Fruit fly (Drosophila melanogaster): Measurements from ENCODE around the gene CG45072.
A peak's percentile ranks its signal among the peaks of the same experiment; 100 is the strongest.

The CG45072 gene

dm6 chr3R:30110959-30111358, 12.1 kb downstream of the CG45072 start:
- TF ChIP-seq CG8159 (tag; optimal IDR thresholded peaks at IDR 0.05) = no peak
- TF ChIP-seq Ets98B (GFP tag; IDR thresholded peaks at IDR 0.05) = no peak
- TF ChIP-seq CG17806 (tag; optimal IDR thresholded peaks at IDR 0.05) = no peak
- TF ChIP-seq EcR (GFP tag; optimal IDR thresholded peaks at IDR 0.05) = no peak
- TF ChIP-seq Pif1A (GFP tag; optimal IDR thresholded peaks at IDR 0.05) = no peak
- no peak for TF ChIP-seq CG4496 (GFP tag; IDR thresholded peaks at IDR 0.05)
- TF ChIP-seq CG14655 (GFP tag; optimal IDR thresholded peaks at IDR 0.05) = no peak
- TF ChIP-seq D1 (tag; optimal IDR thresholded peaks at IDR 0.05) = no peak
- TF ChIP-seq CG32121 (GFP tag; IDR thresholded peaks at IDR 0.05) = no peak
- no peak for TF ChIP-seq CG34367 (tag; optimal IDR thresholded peaks at IDR 0.05)
- TF ChIP-seq CG13204 (GFP tag; optimal IDR thresholded peaks at IDR 0.05) = no peak
- TF ChIP-seq fd96Ca (GFP tag; IDR thresholded peaks at IDR 0.05) = no peak
- TF ChIP-seq CG8301 (tag; optimal IDR thresholded peaks at IDR 0.05) = no peak
- no peak for TF ChIP-seq rn (GFP tag; IDR thresholded peaks at IDR 0.05)
- no peak for TF ChIP-seq gl (tag; optimal IDR thresholded peaks at IDR 0.05)

- no peak for TF ChIP-seq D1 (tag; optimal IDR thresholded peaks at IDR 0.05)
- TF ChIP-seq Pif1B (GFP tag; optimal IDR thresholded peaks at IDR 0.05) = no peak
- no peak for TF ChIP-seq fd96Ca (GFP tag; IDR thresholded peaks at IDR 0.05)
- TF ChIP-seq gl (tag; optimal IDR thresholded peaks at IDR 0.05) = no peak
- no peak for TF ChIP-seq Pif1A (GFP tag; optimal IDR thresholded peaks at IDR 0.05)
- TF ChIP-seq CG12605 (GFP tag; IDR thresholded peaks at IDR 0.05) = no peak
- TF ChIP-seq CG10348 (GFP tag; IDR thresholded peaks at IDR 0.05) = no peak
- TF ChIP-seq CG14655 (GFP tag; optimal IDR thresholded peaks at IDR 0.05) = no peak
- TF ChIP-seq EcR (GFP tag; optimal IDR thresholded peaks at IDR 0.05) = no peak
- TF ChIP-seq CG17806 (tag; optimal IDR thresholded peaks at IDR 0.05) = no peak
- no peak for TF ChIP-seq CG34367 (tag; optimal IDR thresholded peaks at IDR 0.05)
- TF ChIP-seq Snoo (tag; optimal IDR thresholded peaks at IDR 0.05) = no peak
These were observed 13.7 kb downstream of the CG45072 start for dm6 chr3R:30109380-30109779.

- TF ChIP-seq rn (GFP tag; IDR thresholded peaks at IDR 0.05) (no peak), gl (tag; optimal IDR thresholded peaks at IDR 0.05) (no peak), Pif1B (GFP tag; optimal IDR thresholded peaks at IDR 0.05) (no peak), CG13204 (GFP tag; optimal IDR thresholded peaks at IDR 0.05) (no peak), CG15710 (tag; optimal IDR thresholded peaks at IDR 0.05) (no peak)
These were observed 14.4 kb downstream of the CG45072 start for dm6 chr3R:30108639-30109038.

- TF ChIP-seq D1 (tag; optimal IDR thresholded peaks at IDR 0.05) (no peak), CG34367 (tag; optimal IDR thresholded peaks at IDR 0.05) (no peak), Snoo (tag; optimal IDR thresholded peaks at IDR 0.05) (no peak), CG15710 (tag; optimal IDR thresholded peaks at IDR 0.05) (no peak), rn (GFP tag; IDR thresholded peaks at IDR 0.05) (no peak), Pif1A (GFP tag; optimal IDR thresholded peaks at IDR 0.05) (no peak), CG14655 (GFP tag; optimal IDR thresholded peaks at IDR 0.05) (no peak)
These were observed 15.3 kb downstream of the CG45072 start for dm6 chr3R:30107718-30108117.

- no peak for TF ChIP-seq CG8159 (tag; optimal IDR thresholded peaks at IDR 0.05)
These were observed 16.5 kb downstream of the CG45072 start for dm6 chr3R:30106562-30106961.

- TF ChIP-seq CG10348 (GFP tag; IDR thresholded peaks at IDR 0.05) (no peak), EcR (GFP tag; optimal IDR thresholded peaks at IDR 0.05) (no peak), CG17806 (tag; optimal IDR thresholded peaks at IDR 0.05) (no peak), Pif1A (GFP tag; optimal IDR thresholded peaks at IDR 0.05) (no peak), CG9948 (tag; optimal IDR thresholded peaks at IDR 0.05) (no peak), CG4496 (GFP tag; IDR thresholded peaks at IDR 0.05) (no peak), gl (tag; optimal IDR thresholded peaks at IDR 0.05) (no peak), CG14655 (GFP tag; optimal IDR thresholded peaks at IDR 0.05) (no peak)
These were observed 17.3 kb downstream of the CG45072 start for dm6 chr3R:30105808-30106207.

- peak; percentile 50 for TF ChIP-seq EcR (GFP tag; optimal IDR thresholded peaks at IDR 0.05)
- no peak for TF ChIP-seq CG13204 (GFP tag; optimal IDR thresholded peaks at IDR 0.05)
These were observed 18.1 kb downstream of the CG45072 start for dm6 chr3R:30104912-30105510.
